Worm (Caenorhabditis elegans) whole organism, early embryonic: ENCODE measurements around the gene col-113.

Source experiments
- ama-1 ChIP-seq: fragments of 150-350 bp; optimal IDR thresholded peaks from 2 replicates; lab custom pipeline; 2014
- flt-1 ChIP-seq: fragments of 200-800 bp; sonication (Bioruptor generic); IDR thresholded peaks from 2 replicates; pipeline ENCODE4 v1.3.6; 2022; ENCODE audit warnings: missing genetic modification characterization, missing compliant biosample characterization
- tbx-37 ChIP-seq: fragments of 200-800 bp; sonication (Bioruptor generic); conservative IDR thresholded peaks from 2 replicates; pipeline ENCODE4 v1.3.6; 2022; ENCODE audit warnings: missing genetic modification reagents, missing genetic modification characterization, missing compliant biosample characterization

ce11 chrIV:7158161-7158560 is 5.9 kb upstream of the col-113 start:
- TF ChIP-seq tbx-37 (GFP tag; lab: Robert Waterston, UW) (no peak), flt-1 (no peak), ama-1 (lab: Kevin White, UChicago) (no peak)
